Fruit fly (Drosophila melanogaster) whole organism, wandering third instar larva: ENCODE results near the gene Arc42.

Experiments
- OdsH ChIP-seq: fragments of 200-800 bp; sonication (Bioruptor generic); optimal IDR thresholded peaks from 2 replicates; lab custom pipeline; 2016; ENCODE audit warnings: missing biosample characterization, mild to moderate bottlenecking, missing genetic modification characterization
- Sp1 ChIP-seq: fragments of 200-800 bp; sonication (Bioruptor generic); optimal IDR thresholded peaks from 3 replicates; lab custom pipeline; 2019; ENCODE audit warnings: missing biosample characterization, mild to moderate bottlenecking, missing genetic modification characterization, moderate library complexity
- Vsx2 ChIP-seq: fragments of 200-300, 225-300 bp; sonication (Bioruptor generic); optimal IDR thresholded peaks from 2 replicates; lab custom pipeline; 2018; ENCODE audit warnings: missing biosample characterization, missing genetic modification characterization; ENCODE audit not compliant: partially characterized antibody
- h ChIP-seq: fragments of 200-800 bp; sonication (Bioruptor generic); optimal IDR thresholded peaks from 3 replicates; lab custom pipeline; 2016; ENCODE audit warnings: missing biosample characterization, mild to moderate bottlenecking, missing genetic modification characterization
- pan ChIP-seq: fragments of >200 bp; optimal IDR thresholded peaks from 2 replicates; lab custom pipeline; 2017
- usp ChIP-seq: fragments of >200 bp; optimal IDR thresholded peaks from 2 replicates; lab custom pipeline; 2017; ENCODE audit warnings: missing biosample characterization, missing genetic modification characterization

dm6 chr3R:19918207-19918606 is 40.7 kb downstream of the Arc42 start, which contains the start of gene CG4770:
- TF ChIP-seq OdsH: no peak
- TF ChIP-seq pan (lab: Kevin White, UChicago): no peak
- no peak for TF ChIP-seq h (GFP tag; lab: Kevin White, UChicago)
- no peak for TF ChIP-seq Vsx2 (GFP tag; lab: Kevin White, UChicago)
- no peak for TF ChIP-seq usp (GFP tag; lab: Kevin White, UChicago)
- TF ChIP-seq Sp1 (GFP tag; lab: Kevin White, UChicago): no peak
